Worm (Caenorhabditis elegans): ENCODE measurements around the gene Y44A6B.3.

DNA sequence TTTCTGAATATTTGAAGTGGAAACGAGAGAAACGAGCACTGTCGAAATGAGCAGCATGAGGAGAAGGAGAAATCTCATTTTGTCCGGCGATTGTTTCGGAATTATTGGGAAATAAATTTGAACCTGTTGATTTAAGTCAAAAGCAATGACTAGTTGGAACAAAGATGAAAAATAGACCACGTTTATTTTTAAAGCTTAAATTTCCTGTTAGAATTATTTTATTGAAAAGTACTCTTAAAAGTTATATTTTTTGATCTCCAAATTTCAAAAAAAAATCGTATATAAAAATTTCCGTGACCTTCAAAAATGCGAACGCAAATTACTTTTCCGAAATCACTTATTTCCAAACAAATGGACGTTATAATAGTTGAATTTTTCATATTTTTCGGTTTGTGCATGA is 42.6 kb downstream of the Y44A6B.3 start, which contains the start of gene F26F2.11:
- no peak for TF ChIP-seq pat-9 (tag; optimal IDR thresholded peaks at IDR 0.05)
- TF ChIP-seq ceh-45 (GFP tag; IDR thresholded peaks at IDR 0.05), result no peak
- no peak for TF ChIP-seq ama-1 (optimal IDR thresholded peaks at IDR 0.05)
- no peak for TF ChIP-seq odd-2 (tag; optimal IDR thresholded peaks at IDR 0.05)
- TF ChIP-seq mec-3 (tag; optimal IDR thresholded peaks at IDR 0.05; ENCODE audit: borderline replicate concordance), result no peak
- no peak for TF ChIP-seq sox-4 (tag; optimal IDR thresholded peaks at IDR 0.05)
- no peak for TF ChIP-seq unc-86 (tag; optimal IDR thresholded peaks at IDR 0.05)
- no peak for TF ChIP-seq hlh-15 (tag; optimal IDR thresholded peaks at IDR 0.05)
- TF ChIP-seq che-1 (tag; optimal IDR thresholded peaks at IDR 0.05), result no peak
- TF ChIP-seq hlh-8 (tag; optimal IDR thresholded peaks at IDR 0.05), result no peak
